Worm (Caenorhabditis elegans): Measurements from ENCODE around the gene C05E11.6.

DNA sequence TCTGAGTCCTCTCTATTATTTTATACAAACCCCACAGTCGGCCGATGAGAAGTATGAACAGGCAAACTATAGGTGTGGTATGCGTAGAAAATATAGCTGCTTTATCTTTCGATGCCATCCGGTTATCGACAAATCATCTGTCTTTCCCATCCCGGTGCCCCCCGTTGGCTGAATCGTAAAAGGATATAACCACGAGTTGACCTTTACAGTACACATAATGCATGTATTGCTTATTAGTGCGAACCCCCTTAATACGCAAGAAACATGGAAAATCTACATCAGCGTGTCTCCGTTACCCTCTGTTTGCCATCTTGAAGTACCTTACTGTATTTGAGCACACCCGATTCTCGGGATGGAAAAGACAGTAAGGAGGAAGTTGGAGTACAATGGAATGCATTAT, 13.0 kb upstream of the C05E11.6 start:
- TF ChIP-seq aha-1 (tag; optimal IDR thresholded peaks at IDR 0.05) (no peak), nhr-76 (tag; optimal IDR thresholded peaks at IDR 0.05) (no peak), lir-3 (tag; optimal IDR thresholded peaks at IDR 0.05; ENCODE audit: poor library complexity) (no peak), nhr-84 (tag; optimal IDR thresholded peaks at IDR 0.05) (no peak), egl-27 (tag; optimal IDR thresholded peaks at IDR 0.05) (no peak), unc-130 (tag; optimal IDR thresholded peaks at IDR 0.05) (no peak), skn-1 (tag; optimal IDR thresholded peaks at IDR 0.05) (no peak), elt-3 (tag; optimal IDR thresholded peaks at IDR 0.05) (no peak), ceh-90 (tag; optimal IDR thresholded peaks at IDR 0.05) (no peak), mef-2 (tag; optimal IDR thresholded peaks at IDR 0.05) (no peak)
